Fruit fly (Drosophila melanogaster): ENCODE measurements around the gene CG5906.

dm6 chr3L:11892766-11893165 is 21.7 kb upstream of the CG5906 start:
- TF ChIP-seq Sp1 (GFP tag; optimal IDR thresholded peaks at IDR 0.05) (no peak), Hr78 (GFP tag; optimal IDR thresholded peaks at IDR 0.05) (no peak), Hr83 (GFP tag; optimal IDR thresholded peaks at IDR 0.05; ENCODE audit: poor library complexity, severe bottlenecking) (no peak), psq (GFP tag; optimal IDR thresholded peaks at IDR 0.05) (no peak), pan (optimal IDR thresholded peaks at IDR 0.05) (no peak), Myc (optimal IDR thresholded peaks at IDR 0.05) (no peak)
